Worm (Caenorhabditis elegans) whole organism, L4 larva: ENCODE results near the gene lin-9.
A peak's percentile ranks its signal among the peaks of the same experiment; 100 is the strongest.

Experiments used
- D1046.2 ChIP-seq: fragments of 200-800 bp; sonication (Bioruptor generic); IDR thresholded peaks from 2 replicates; pipeline ENCODE4 v1.3.6; 2022; ENCODE audit warnings: missing genetic modification characterization, missing compliant biosample characterization
- F37D6.2 ChIP-seq: sonication (generic microtip); optimal IDR thresholded peaks from 2 replicates; lab custom pipeline; 2016; ENCODE audit warnings: mild to moderate bottlenecking, missing genetic modification characterization, missing compliant biosample characterization
- Y105C5A.15 ChIP-seq: fragments of 200-800 bp; sonication (Bioruptor generic); IDR thresholded peaks from 2 replicates; pipeline ENCODE4 v1.3.6; 2022; ENCODE audit warnings: missing genetic modification characterization, missing compliant biosample characterization
- ZK546.5 ChIP-seq, 2 experiments: sonication (generic microtip); optimal IDR thresholded peaks; 2 replicates each; lab custom pipeline; 2017; ENCODE audit warnings: missing biosample characterization in 2 of 2, missing genetic modification characterization in 2 of 2
- aha-1 ChIP-seq: fragments of 150-350 bp; peaks from one replicate; lab custom pipeline; 2014; ENCODE audit warnings: missing biosample characterization, missing genetic modification characterization
- arid-1 ChIP-seq: fragments of 200-800 bp; sonication (Bioruptor generic); conservative IDR thresholded peaks from 2 replicates; pipeline ENCODE4 v1.3.6; 2022; ENCODE audit warnings: missing genetic modification reagents, missing genetic modification characterization, missing compliant biosample characterization
- attf-4 ChIP-seq: sonication (generic microtip); optimal IDR thresholded peaks from 3 replicates; lab custom pipeline; 2017; ENCODE audit warnings: missing biosample characterization, missing genetic modification characterization
- ceh-32 ChIP-seq: sonication (generic microtip); optimal IDR thresholded peaks from 2 replicates; lab custom pipeline; 2016; ENCODE audit warnings: mild to moderate bottlenecking, missing genetic modification characterization, missing compliant biosample characterization; ENCODE audit not compliant: poor library complexity
- ceh-44 ChIP-seq: fragments of 200-800 bp; sonication (Bioruptor generic); IDR thresholded peaks from 2 replicates; pipeline ENCODE4 v1.3.6; 2022; ENCODE audit warnings: missing genetic modification reagents, missing genetic modification characterization, missing compliant biosample characterization
- ceh-62 ChIP-seq: sonication (generic microtip); optimal IDR thresholded peaks from 2 replicates; lab custom pipeline; 2017; ENCODE audit warnings: missing biosample characterization, missing genetic modification characterization
- daf-12 ChIP-seq: fragments of 150-350 bp; optimal IDR thresholded peaks from 2 replicates; lab custom pipeline; 2014; ENCODE audit warnings: missing biosample characterization, missing genetic modification reagents, missing genetic modification characterization
- daf-16 ChIP-seq, 3 experiments: sonication (generic microtip); optimal IDR thresholded peaks; 2 replicates each; lab custom pipeline; 2016 to 2017; ENCODE audit warnings: missing genetic modification characterization in 3 of 3, missing genetic modification reagents in 3 of 3, mild to moderate bottlenecking in 2 of 3, missing compliant biosample characterization in 2 of 3, missing biosample characterization in 1 of 3, moderate library complexity in 1 of 3
- daf-19 ChIP-seq: fragments of 200-800 bp; sonication (Bioruptor generic); conservative IDR thresholded peaks from 2 replicates; pipeline ENCODE4 v1.3.6; 2022; ENCODE audit warnings: missing genetic modification characterization, missing compliant biosample characterization
- daf-8 ChIP-seq: fragments of 200-800 bp; sonication (Bioruptor generic); IDR thresholded peaks from 2 replicates; pipeline ENCODE4 v1.3.6; 2022; ENCODE audit warnings: missing genetic modification characterization, missing compliant biosample characterization
- dmd-6 ChIP-seq: fragments of 200-800 bp; sonication (Bioruptor generic); IDR thresholded peaks from 2 replicates; pipeline ENCODE4 v1.3.6; 2022; ENCODE audit warnings: missing genetic modification reagents, missing genetic modification characterization, missing compliant biosample characterization
- dmd-8 ChIP-seq: fragments of 200-800 bp; sonication (Bioruptor generic); IDR thresholded peaks from 2 replicates; pipeline ENCODE4 v1.3.6; 2022; ENCODE audit warnings: missing genetic modification characterization, missing compliant biosample characterization
- dmd-9 ChIP-seq: fragments of 200-800 bp; sonication (Bioruptor generic); IDR thresholded peaks from 2 replicates; pipeline ENCODE4 v1.3.6; 2022; ENCODE audit warnings: missing genetic modification reagents, missing genetic modification characterization, missing compliant biosample characterization
- duxl-1 ChIP-seq: sonication (generic microtip); optimal IDR thresholded peaks from 2 replicates; lab custom pipeline; 2016; ENCODE audit warnings: mild to moderate bottlenecking, missing genetic modification characterization, moderate library complexity, missing compliant biosample characterization; ENCODE audit not compliant: poor library complexity
- egl-27 ChIP-seq: sonication (generic microtip); optimal IDR thresholded peaks from 3 replicates; lab custom pipeline; 2017; ENCODE audit warnings: missing biosample characterization, missing genetic modification reagents, missing genetic modification characterization
- hif-1 ChIP-seq, 2 experiments: sonication (generic microtip); optimal IDR thresholded peaks; 2 replicates each; lab custom pipeline; 2016 to 2017; ENCODE audit warnings: missing compliant biosample characterization in 2 of 2, missing genetic modification characterization in 2 of 2, missing genetic modification reagents in 2 of 2, missing genotype in 2 of 2, mild to moderate bottlenecking in 1 of 2
- hlh-11 ChIP-seq: fragments of 200-800 bp; sonication (Bioruptor generic); optimal IDR thresholded peaks from 2 replicates; lab custom pipeline; 2018; ENCODE audit warnings: mild to moderate bottlenecking, missing genetic modification characterization, missing compliant biosample characterization
- hlh-30 ChIP-seq: sonication (generic microtip); optimal IDR thresholded peaks from 2 replicates; lab custom pipeline; 2017; ENCODE audit warnings: antibody characterized with exemption, mild to moderate bottlenecking, missing genetic modification characterization, missing compliant biosample characterization; ENCODE audit not compliant: insufficient read depth
- hmg-1.1 ChIP-seq: fragments of 200-800 bp; sonication (Bioruptor generic); IDR thresholded peaks from 2 replicates; pipeline ENCODE4 v1.3.6; 2022; ENCODE audit warnings: missing genetic modification reagents, missing genetic modification characterization, missing compliant biosample characterization
- lim-7 ChIP-seq: fragments of 200-800 bp; sonication (Bioruptor generic); IDR thresholded peaks from 2 replicates; pipeline ENCODE4 v1.3.6; 2022; ENCODE audit warnings: missing genetic modification characterization, missing compliant biosample characterization
- lin-1 ChIP-seq: fragments of 200-800 bp; sonication (Bioruptor generic); IDR thresholded peaks from 2 replicates; pipeline ENCODE4 v1.3.6; 2022; ENCODE audit warnings: missing genetic modification reagents, missing genetic modification characterization, missing compliant biosample characterization
- lin-29 ChIP-seq: fragments of 200-800 bp; sonication (Bioruptor generic); IDR thresholded peaks from 2 replicates; pipeline ENCODE4 v1.3.6; 2022; ENCODE audit warnings: missing genetic modification reagents, missing genetic modification characterization, missing compliant biosample characterization
- lin-38 ChIP-seq: fragments of 200-800 bp; sonication (Bioruptor generic); IDR thresholded peaks from 2 replicates; pipeline ENCODE4 v1.3.6; 2022; ENCODE audit warnings: missing genetic modification reagents, missing genetic modification characterization, missing compliant biosample characterization
- madf-5 ChIP-seq, 2 experiments: fragments of 200-800 bp; sonication (Bioruptor generic); IDR thresholded peaks; 2 replicates each; pipeline ENCODE4 v1.3.6; 2022; ENCODE audit warnings: missing compliant biosample characterization in 2 of 2, missing genetic modification characterization in 2 of 2
- madf-9 ChIP-seq: fragments of 200-800 bp; sonication (Bioruptor generic); conservative IDR thresholded peaks from 2 replicates; pipeline ENCODE4 v1.3.6; 2022; ENCODE audit warnings: missing genetic modification reagents, missing genetic modification characterization, missing compliant biosample characterization
- mep-1 ChIP-seq: fragments of 150-350 bp; sonication (generic microtip); optimal IDR thresholded peaks from 3 replicates; lab custom pipeline; 2014; ENCODE audit warnings: missing biosample characterization, missing genetic modification characterization
- mxl-2 ChIP-seq: fragments of 200-800 bp; sonication (Bioruptor generic); conservative IDR thresholded peaks from 2 replicates; pipeline ENCODE4 v1.3.6; 2022; ENCODE audit warnings: missing genetic modification reagents, missing genetic modification characterization, missing compliant biosample characterization
- mxl-3 ChIP-seq: fragments of 200-800 bp; sonication (Bioruptor generic); optimal IDR thresholded peaks from 2 replicates; lab custom pipeline; 2018; ENCODE audit warnings: mild to moderate bottlenecking, missing genetic modification characterization, missing compliant biosample characterization
- nhr-10 ChIP-seq: fragments of 150-350 bp; optimal IDR thresholded peaks from 2 replicates; lab custom pipeline; 2014; ENCODE audit warnings: missing biosample characterization, missing genetic modification characterization
- nhr-102 ChIP-seq: sonication (generic microtip); optimal IDR thresholded peaks from 2 replicates; lab custom pipeline; 2016; ENCODE audit warnings: mild to moderate bottlenecking, missing genetic modification characterization, moderate library complexity, missing compliant biosample characterization
- nhr-25 ChIP-seq: sonication (generic microtip); optimal IDR thresholded peaks from 2 replicates; lab custom pipeline; 2017; ENCODE audit warnings: missing genetic modification characterization, mild to moderate bottlenecking, missing compliant biosample characterization, antibody characterized with exemption, moderate library complexity, borderline replicate concordance; ENCODE audit not compliant: insufficient read depth
- nhr-42 ChIP-seq: fragments of 200-800 bp; sonication (Bioruptor generic); IDR thresholded peaks from 2 replicates; pipeline ENCODE4 v1.3.6; 2022; ENCODE audit warnings: missing genetic modification characterization, missing compliant biosample characterization
- nhr-77 ChIP-seq: fragments of 150-350 bp; optimal IDR thresholded peaks from 2 replicates; lab custom pipeline; 2014; ENCODE audit warnings: missing biosample characterization, missing genetic modification characterization
- php-3 ChIP-seq: fragments of 200-800 bp; sonication (Bioruptor generic); IDR thresholded peaks from 2 replicates; pipeline ENCODE4 v1.3.6; 2022; ENCODE audit warnings: missing genetic modification reagents, missing genetic modification characterization, missing compliant biosample characterization
- pqm-1 ChIP-seq: sonication (generic microtip); optimal IDR thresholded peaks from 2 replicates; lab custom pipeline; 2017; ENCODE audit warnings: missing biosample characterization, missing genetic modification characterization
- set-16 ChIP-seq: fragments of 200-800 bp; sonication (Bioruptor generic); IDR thresholded peaks from 2 replicates; pipeline ENCODE4 v1.3.6; 2022; ENCODE audit warnings: missing genetic modification reagents, missing genetic modification characterization, missing compliant biosample characterization
- skn-1 ChIP-seq: fragments of 150-350 bp; optimal IDR thresholded peaks from 2 replicates; lab custom pipeline; 2014; ENCODE audit warnings: missing biosample characterization, missing genetic modification characterization
- snpc-1.2 ChIP-seq: fragments of 200-800 bp; sonication (Bioruptor generic); IDR thresholded peaks from 2 replicates; pipeline ENCODE4 v1.3.6; 2022; ENCODE audit warnings: missing genetic modification reagents, missing genetic modification characterization, missing compliant biosample characterization
- snpc-4 ChIP-seq: fragments of 150-350 bp; optimal IDR thresholded peaks from 2 replicates; lab custom pipeline; 2014; ENCODE audit warnings: missing biosample characterization, missing genetic modification characterization
- spr-1 ChIP-seq: sonication (generic microtip); optimal IDR thresholded peaks from 2 replicates; lab custom pipeline; 2016; ENCODE audit warnings: mild to moderate bottlenecking, missing genetic modification characterization, missing compliant biosample characterization
- unc-130 ChIP-seq: sonication (generic microtip); optimal IDR thresholded peaks from 2 replicates; lab custom pipeline; 2016; ENCODE audit warnings: missing genetic modification reagents, missing genetic modification characterization, missing compliant biosample characterization
- unc-39 ChIP-seq: sonication (generic microtip); optimal IDR thresholded peaks from 2 replicates; lab custom pipeline; 2017; ENCODE audit warnings: missing biosample characterization, missing genetic modification characterization
- vab-7 ChIP-seq: fragments of 200-800 bp; sonication (Bioruptor generic); IDR thresholded peaks from 2 replicates; pipeline ENCODE4 v1.3.6; 2022; ENCODE audit warnings: missing genetic modification reagents, missing genetic modification characterization, missing compliant biosample characterization
- zip-2 ChIP-seq: fragments of 150-350 bp; optimal IDR thresholded peaks from 2 replicates; lab custom pipeline; 2014; ENCODE audit warnings: missing biosample characterization, missing genetic modification characterization
- ztf-7 ChIP-seq: fragments of 150-350 bp; optimal IDR thresholded peaks from 2 replicates; lab custom pipeline; 2014; ENCODE audit warnings: missing biosample characterization, missing genetic modification characterization

The lin-9 gene

DNA sequence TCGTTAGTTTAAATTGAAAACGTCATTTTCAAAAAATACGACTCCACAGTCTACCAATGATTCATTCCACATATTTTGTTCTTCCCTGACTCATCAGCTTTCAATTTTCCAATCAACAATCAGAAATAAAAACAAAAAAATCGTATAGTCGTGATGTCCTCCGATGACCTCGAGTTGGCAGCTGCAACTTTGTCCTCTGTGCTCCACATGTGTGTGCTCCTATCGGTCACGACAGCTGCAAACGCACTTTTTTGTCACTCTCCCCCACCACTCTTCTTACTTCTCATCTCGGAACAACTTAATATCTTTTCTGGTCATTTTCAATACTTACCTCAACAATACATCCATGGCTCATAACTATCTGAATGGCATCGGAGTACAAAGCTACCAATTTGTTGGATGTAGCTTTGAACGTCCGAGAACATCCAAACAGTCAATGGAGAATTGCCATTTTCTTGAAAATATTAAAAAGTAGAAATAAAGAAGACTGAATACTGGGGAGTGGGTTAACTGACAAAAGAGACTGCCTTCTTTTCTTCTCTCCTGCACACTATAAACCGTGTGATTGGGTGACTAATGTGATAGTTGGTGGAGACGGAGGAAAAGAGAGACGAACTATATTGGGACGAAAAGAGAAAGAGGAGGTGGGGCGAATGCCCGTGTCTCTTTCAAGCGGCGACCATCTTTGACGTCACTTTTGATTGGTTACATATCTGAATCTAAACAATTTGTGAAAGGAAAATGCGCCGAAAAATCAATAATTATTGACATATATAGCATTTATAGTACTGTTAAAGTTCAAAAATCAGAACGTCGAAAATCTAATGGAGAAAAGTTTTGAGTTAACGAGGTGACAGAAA is 36.7 kb downstream of the lin-9 start:
- TF ChIP-seq dmd-8 (0 out of 2 replicates have a peak, but pooled peaks have one; percentile 34), daf-8 (no peak), php-3 (GFP tag; lab: Robert Waterston, UW) (no peak), madf-9 (GFP tag; lab: Robert Waterston, UW) (no peak), ztf-7 (tag; lab: Kevin White, UChicago) (no peak), pqm-1 (peak; percentile 19), madf-5 (GFP tag; IDR thresholded peaks at IDR 0.05; lab: Robert Waterston, UW) (no peak), set-16 (GFP tag; lab: Robert Waterston, UW) (no peak), arid-1 (GFP tag; lab: Robert Waterston, UW) (no peak; the same call in 1 of the 2 replicates), lin-1 (GFP tag; lab: Robert Waterston, UW) (peak; percentile 14; the same call in 1 of the 2 replicates), mxl-3 (peak; percentile 22), hmg-1.1 (GFP tag; lab: Robert Waterston, UW) (no peak), nhr-77 (no peak), snpc-4 (no peak), hlh-30 (tag; lab: Kevin White, UChicago) (peak; percentile 42), ceh-62 (tag; lab: Kevin White, UChicago) (no peak), dmd-9 (GFP tag; lab: Robert Waterston, UW) (no peak), lin-29 (no peak), spr-1 (tag; lab: Kevin White, UChicago) (no peak), daf-19 (GFP tag; lab: Robert Waterston, UW) (no peak), ceh-32 (tag; lab: Kevin White, UChicago) (no peak), daf-16 (GFP tag; optimal IDR thresholded peaks at IDR 0.05; lab: Kevin White, UChicago) (no peak), daf-16 (tag; optimal IDR thresholded peaks at IDR 0.05; lab: Kevin White, UChicago) (peak; percentile 32), unc-130 (GFP tag; lab: Kevin White, UChicago) (no peak), snpc-1.2 (no peak), nhr-102 (no peak), aha-1 (tag; lab: Kevin White, UChicago) (peak; percentile 94), ZK546.5 (tag; optimal IDR thresholded peaks at IDR 0.05; lab: Kevin White, UChicago) (no peak), mep-1 (tag; lab: Kevin White, UChicago) (peak; percentile 38), dmd-6 (GFP tag; lab: Robert Waterston, UW) (peak; percentile 71), nhr-25 (tag; lab: Kevin White, UChicago) (peak; percentile 13), zip-2 (tag; lab: Kevin White, UChicago) (no peak), lim-7 (GFP tag; lab: Robert Waterston, UW) (no peak), lin-38 (GFP tag; lab: Robert Waterston, UW) (peak; percentile 13), attf-4 (tag; lab: Kevin White, UChicago) (no peak), egl-27 (tag; lab: Kevin White, UChicago) (no peak), hlh-11 (tag; lab: Kevin White, UChicago) (peak; percentile 38), duxl-1 (tag; lab: Kevin White, UChicago) (no peak), Y105C5A.15 (GFP tag; lab: Robert Waterston, UW) (0 out of 2 replicates have a peak, but pooled peaks have one; percentile 28), ceh-44 (GFP tag; lab: Robert Waterston, UW) (no peak), vab-7 (GFP tag; lab: Robert Waterston, UW) (no peak), nhr-42 (GFP tag; lab: Robert Waterston, UW) (no peak), D1046.2 (GFP tag; lab: Robert Waterston, UW) (no peak), unc-39 (no peak), daf-12 (tag; lab: Kevin White, UChicago) (no peak), mxl-2 (GFP tag; lab: Robert Waterston, UW) (no peak), nhr-10 (tag; lab: Kevin White, UChicago) (no peak), skn-1 (tag; lab: Kevin White, UChicago) (no peak), hif-1 (tag; optimal IDR thresholded peaks at IDR 0.05; lab: Kevin White, UChicago) (no peak), F37D6.2 (no peak)
